Fruit fly (Drosophila melanogaster) whole organism, pupa: ENCODE results near the gene CG1368.

Experiments used
- CG10348 ChIP-seq: fragments of 200-800 bp; sonication (Bioruptor generic); IDR thresholded peaks from 2 replicates; pipeline ENCODE4 v1.3.6; 2022; ENCODE audit warnings: missing biosample characterization, missing genetic modification characterization
- CG13204 ChIP-seq: fragments of 200-800 bp; sonication (Bioruptor generic); optimal IDR thresholded peaks from 2 replicates; lab custom pipeline; 2018; ENCODE audit warnings: missing biosample characterization, mild to moderate bottlenecking, missing genetic modification characterization, moderate library complexity
- CG14655 ChIP-seq: fragments of 200-800 bp; sonication (Bioruptor generic); optimal IDR thresholded peaks from 3 replicates; lab custom pipeline; 2017; ENCODE audit warnings: mild to moderate bottlenecking, missing biosample characterization, missing genetic modification reagents, missing genetic modification characterization
- CG17806 ChIP-seq: fragments of 200-800 bp; sonication (Bioruptor generic); optimal IDR thresholded peaks from 2 replicates; lab custom pipeline; 2018; ENCODE audit warnings: missing biosample characterization, mild to moderate bottlenecking, missing genetic modification characterization, moderate library complexity
- CG32121 ChIP-seq: fragments of 200-800 bp; sonication (Bioruptor generic); IDR thresholded peaks from 2 replicates; pipeline ENCODE4 v1.3.6; 2022; ENCODE audit warnings: missing biosample characterization, missing genetic modification characterization
- CG34367 ChIP-seq: fragments of 200-800 bp; sonication (Bioruptor generic); optimal IDR thresholded peaks from 2 replicates; lab custom pipeline; 2018; ENCODE audit warnings: missing biosample characterization, mild to moderate bottlenecking, missing genetic modification characterization
- CG4496 ChIP-seq: fragments of 200-800 bp; sonication (Bioruptor generic); IDR thresholded peaks from 3 replicates; pipeline ENCODE4 v1.3.6; 2022; ENCODE audit warnings: missing biosample characterization, missing genetic modification characterization
- CG8159 ChIP-seq: fragments of 200-800 bp; sonication (Bioruptor generic); optimal IDR thresholded peaks from 3 replicates; lab custom pipeline; 2018; ENCODE audit warnings: missing biosample characterization, mild to moderate bottlenecking, missing genetic modification characterization, moderate library complexity
- CG8301 ChIP-seq: fragments of 200-800 bp; sonication (Bioruptor generic); optimal IDR thresholded peaks from 2 replicates; lab custom pipeline; 2018; ENCODE audit warnings: missing biosample characterization, mild to moderate bottlenecking, missing genetic modification characterization
- D1 ChIP-seq: fragments of 200-800 bp; sonication (Bioruptor generic); optimal IDR thresholded peaks from 2 replicates; lab custom pipeline; 2018; ENCODE audit warnings: missing biosample characterization, mild to moderate bottlenecking, missing genetic modification characterization, moderate library complexity
- EcR ChIP-seq: fragments of 200-800 bp; sonication (Bioruptor generic); optimal IDR thresholded peaks from 3 replicates; lab custom pipeline; 2019; ENCODE audit warnings: missing biosample characterization, missing genetic modification characterization, mild to moderate bottlenecking, moderate library complexity, missing genetic modification reagents
- Pif1A ChIP-seq: fragments of 200-800 bp; sonication (Bioruptor generic); optimal IDR thresholded peaks from 3 replicates; lab custom pipeline; 2016; ENCODE audit warnings: missing biosample characterization, missing genetic modification characterization
- Snoo ChIP-seq: fragments of 200-800 bp; sonication (Bioruptor generic); optimal IDR thresholded peaks from 3 replicates; lab custom pipeline; 2017; ENCODE audit warnings: missing biosample characterization, mild to moderate bottlenecking, missing genetic modification characterization, inconsistent platforms
- fd96Ca ChIP-seq: fragments of 200-800 bp; sonication (Bioruptor generic); IDR thresholded peaks from 3 replicates; pipeline ENCODE4 v1.3.6; 2022; ENCODE audit warnings: missing biosample characterization, missing genetic modification characterization

dm6 chrX:14216844-14217243, 42.3 kb downstream of the CG1368 start:
- TF ChIP-seq CG10348 (no peak), CG17806 (tag; lab: Kevin White, UChicago) (no peak), CG32121 (GFP tag; lab: Robert Waterston, UW) (no peak), CG34367 (no peak), CG8159 (tag; lab: Kevin White, UChicago) (no peak), D1 (tag; lab: Kevin White, UChicago) (no peak), Pif1A (GFP tag; lab: Kevin White, UChicago) (no peak), CG8301 (tag; lab: Kevin White, UChicago) (peak; percentile 16), CG4496 (GFP tag; lab: Robert Waterston, UW) (0 out of 3 replicates have a peak, but pooled peaks have one; percentile 7), fd96Ca (GFP tag; lab: Robert Waterston, UW) (no peak), EcR (GFP tag; lab: Kevin White, UChicago) (no peak), CG14655 (GFP tag; lab: Kevin White, UChicago) (no peak), Snoo (tag; lab: Kevin White, UChicago) (no peak), CG13204 (GFP tag; lab: Kevin White, UChicago) (no peak)
